Worm (Caenorhabditis elegans) whole organism, L3 larva: ENCODE results near the gene ZK354.9.

Experiments
- lin-39 ChIP-seq: fragments of 150-350 bp; optimal IDR thresholded peaks from 2 replicates; lab custom pipeline; 2018; ENCODE audit warnings: missing biosample characterization, missing genetic modification reagents, missing genetic modification characterization
- nhr-23 ChIP-seq: fragments of 150-350 bp; optimal IDR thresholded peaks from 2 replicates; lab custom pipeline; 2014; ENCODE audit warnings: missing biosample characterization, missing genetic modification reagents, missing genetic modification characterization
- nhr-237 ChIP-seq: fragments of 150-350 bp; optimal IDR thresholded peaks from 2 replicates; lab custom pipeline; 2014; ENCODE audit warnings: missing biosample characterization, missing genetic modification characterization
- nhr-25 ChIP-seq: sonication (generic microtip); optimal IDR thresholded peaks from 2 replicates; lab custom pipeline; 2017; ENCODE audit warnings: missing biosample characterization, missing genetic modification characterization
- pqm-1 ChIP-seq: fragments of 150-350 bp; optimal IDR thresholded peaks from 2 replicates; lab custom pipeline; 2017; ENCODE audit warnings: missing biosample characterization, missing genetic modification characterization, inconsistent platforms

ce11 chrIV:5334518-5334917 is 26.6 kb upstream of the ZK354.9 start:
- TF ChIP-seq lin-39 (tag; lab: Kevin White, UChicago) (no peak), pqm-1 (tag; lab: Kevin White, UChicago) (peak; percentile 52), nhr-25 (tag; lab: Kevin White, UChicago) (peak; percentile 34), nhr-23 (tag; lab: Kevin White, UChicago) (no peak), nhr-237 (tag; lab: Kevin White, UChicago) (no peak)
